Worm (Caenorhabditis elegans) whole organism, mixed stage, embryonic: Measurements from ENCODE around the gene ZK563.7.
A peak's percentile ranks its signal among the peaks of the same experiment; 100 is the strongest.

Source experiments
- M03D4.4 ChIP-seq: sonication (generic microtip); optimal IDR thresholded peaks from 2 replicates; lab custom pipeline; 2017; ENCODE audit warnings: mild to moderate bottlenecking, missing genetic modification characterization, missing compliant biosample characterization
- bed-3 ChIP-seq: fragments of 200-800 bp; sonication (Bioruptor generic); optimal IDR thresholded peaks from 3 replicates; lab custom pipeline; 2018; ENCODE audit warnings: mild to moderate bottlenecking, missing genetic modification characterization, moderate library complexity, missing compliant biosample characterization
- blmp-1 ChIP-seq: fragments of 150-350 bp; optimal IDR thresholded peaks from 2 replicates; lab custom pipeline; 2014; ENCODE audit warnings: missing biosample characterization, missing genetic modification characterization
- ceh-39 ChIP-seq: fragments of 150-350 bp; optimal IDR thresholded peaks from 2 replicates; lab custom pipeline; 2014; ENCODE audit warnings: missing biosample characterization, missing genetic modification characterization
- ceh-83 ChIP-seq: fragments of 200-800 bp; sonication (Bioruptor generic); optimal IDR thresholded peaks from 2 replicates; lab custom pipeline; 2018; ENCODE audit warnings: mild to moderate bottlenecking, missing genetic modification characterization, missing compliant biosample characterization
- ces-1 ChIP-seq: fragments of 150-350 bp; optimal IDR thresholded peaks from 2 replicates; lab custom pipeline; 2014; ENCODE audit warnings: missing biosample characterization, missing genetic modification reagents, missing genetic modification characterization
- cnd-1 ChIP-seq: fragments of 200-800 bp; sonication (Bioruptor generic); optimal IDR thresholded peaks from 2 replicates; lab custom pipeline; 2018; ENCODE audit warnings: mild to moderate bottlenecking, missing genetic modification characterization, missing compliant biosample characterization
- elt-1 ChIP-seq: sonication (generic microtip); optimal IDR thresholded peaks from 2 replicates; lab custom pipeline; 2017; ENCODE audit warnings: missing genetic modification characterization, mild to moderate bottlenecking, missing compliant biosample characterization, antibody characterized with exemption, moderate library complexity, borderline replicate concordance; ENCODE audit not compliant: insufficient read depth
- elt-3 ChIP-seq: fragments of 150-350 bp; optimal IDR thresholded peaks from 2 replicates; lab custom pipeline; 2014; ENCODE audit warnings: missing biosample characterization, missing genetic modification characterization
- flh-1 ChIP-seq: fragments of 200-800 bp; sonication (Bioruptor generic); optimal IDR thresholded peaks from 2 replicates; lab custom pipeline; 2018; ENCODE audit warnings: mild to moderate bottlenecking, missing genetic modification characterization, moderate library complexity, missing compliant biosample characterization
- ham-2 ChIP-seq: fragments of 200-800 bp; sonication (Bioruptor generic); optimal IDR thresholded peaks from 2 replicates; lab custom pipeline; 2018; ENCODE audit warnings: mild to moderate bottlenecking, missing genetic modification characterization, missing compliant biosample characterization
- hlh-1 ChIP-seq: fragments of 150-350 bp; optimal IDR thresholded peaks from 2 replicates; lab custom pipeline; 2014; ENCODE audit warnings: missing biosample characterization, missing genetic modification reagents, missing genetic modification characterization
- lin-13 ChIP-seq: fragments of 150-350 bp; optimal IDR thresholded peaks from 2 replicates; lab custom pipeline; 2014; ENCODE audit warnings: missing biosample characterization, missing genetic modification characterization
- lsy-2 ChIP-seq: fragments of 150-350 bp; optimal IDR thresholded peaks from 2 replicates; lab custom pipeline; 2014; ENCODE audit warnings: missing biosample characterization, missing genetic modification characterization
- mab-5 ChIP-seq: fragments of 150-350 bp; optimal IDR thresholded peaks from 2 replicates; lab custom pipeline; 2014; ENCODE audit warnings: missing biosample characterization, missing genetic modification characterization
- mls-2 ChIP-seq: sonication (generic microtip); optimal IDR thresholded peaks from 2 replicates; lab custom pipeline; 2016; ENCODE audit warnings: mild to moderate bottlenecking, missing genetic modification characterization, moderate library complexity, missing compliant biosample characterization
- nhr-12 ChIP-seq: fragments of 150-350 bp; optimal IDR thresholded peaks from 2 replicates; lab custom pipeline; 2014; ENCODE audit warnings: missing biosample characterization, missing genetic modification characterization
- nhr-2 ChIP-seq: fragments of 150-350 bp; optimal IDR thresholded peaks from 2 replicates; lab custom pipeline; 2014; ENCODE audit warnings: missing biosample characterization, missing genetic modification characterization
- nhr-28 ChIP-seq: fragments of 150-350 bp; optimal IDR thresholded peaks from 2 replicates; lab custom pipeline; 2014; ENCODE audit warnings: missing biosample characterization, missing genetic modification characterization
- nhr-76 ChIP-seq: sonication (generic microtip); optimal IDR thresholded peaks from 2 replicates; lab custom pipeline; 2017; ENCODE audit warnings: missing biosample characterization, missing genetic modification characterization
- pha-4 ChIP-seq: fragments of 150-350 bp; optimal IDR thresholded peaks from 2 replicates; lab custom pipeline; 2018; ENCODE audit warnings: missing biosample characterization, missing genetic modification reagents, missing genetic modification characterization
- sem-2 ChIP-seq: fragments of 200-800 bp; sonication (Bioruptor generic); optimal IDR thresholded peaks from 2 replicates; lab custom pipeline; 2018; ENCODE audit warnings: mild to moderate bottlenecking, missing genetic modification characterization, missing compliant biosample characterization
- snpc-4 ChIP-seq: fragments of 150-350 bp; optimal IDR thresholded peaks from 2 replicates; lab custom pipeline; 2014; ENCODE audit warnings: missing biosample characterization, missing genetic modification characterization
- sptf-1 ChIP-seq: sonication (generic microtip); optimal IDR thresholded peaks from 2 replicates; lab custom pipeline; 2017; ENCODE audit warnings: mild to moderate bottlenecking, missing genetic modification characterization, moderate library complexity, missing compliant biosample characterization
- unc-39 ChIP-seq: fragments of 150-350 bp; optimal IDR thresholded peaks from 2 replicates; lab custom pipeline; 2014; ENCODE audit warnings: missing biosample characterization, missing genetic modification characterization
- zip-8 ChIP-seq: fragments of 150-350 bp; optimal IDR thresholded peaks from 2 replicates; lab custom pipeline; 2014; ENCODE audit warnings: missing biosample characterization, missing genetic modification characterization
- ztf-11 ChIP-seq: fragments of 150-350 bp; optimal IDR thresholded peaks from 2 replicates; lab custom pipeline; 2014; ENCODE audit warnings: missing biosample characterization, missing genetic modification characterization

ZK563.7 gene

ce11 chrX:3411565-3412022 lies 31.3 kb downstream of the ZK563.7 start, which contains the start of gene unc-78:
Gene unc-78, minus strand, starts transcription at chrX:3411615.
- TF ChIP-seq lsy-2 (tag; lab: Kevin White, UChicago) (no peak), hlh-1 (tag; lab: Kevin White, UChicago) (peak; percentile 9), mab-5 (tag; lab: Kevin White, UChicago) (no peak), bed-3 (no peak), snpc-4 (tag; lab: Kevin White, UChicago) (no peak), ceh-39 (tag; lab: Kevin White, UChicago) (no peak)
- TF ChIP-seq, all 35 proteins: peak for 1

DNA sequence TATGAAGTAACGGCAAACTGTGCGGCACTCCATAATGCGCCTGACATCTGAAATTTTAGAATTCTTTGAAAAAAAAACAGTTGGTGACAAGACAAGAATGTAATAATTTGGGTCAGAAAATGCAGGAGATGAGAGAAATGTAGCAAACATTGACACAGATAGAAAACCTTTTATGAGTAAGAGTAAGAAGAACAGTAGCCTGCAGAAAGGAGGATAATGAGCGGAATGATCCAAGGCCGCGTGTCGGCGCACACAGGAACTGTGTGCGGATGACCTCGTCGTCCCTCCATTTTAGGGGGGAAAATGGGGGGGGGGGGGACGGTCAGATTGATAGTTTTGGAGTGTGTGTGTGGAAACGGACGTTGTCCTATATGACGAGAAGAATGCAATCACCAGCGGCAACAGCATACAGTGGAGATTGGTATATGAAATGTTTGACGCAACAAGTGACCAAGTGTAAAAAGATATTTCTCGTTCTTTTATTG lies 34.4 kb downstream of the ZK563.7 start, which contains the start of gene dhs-27:
dhs-27 (minus strand) TSS at position 51 of the 485 bp plus-strand sequence.
- no peak for TF ChIP-seq lsy-2 (tag; lab: Kevin White, UChicago)
- TF ChIP-seq pha-4 (tag; lab: Kevin White, UChicago), result no peak
- TF ChIP-seq mab-5 (tag; lab: Kevin White, UChicago), result no peak
- TF ChIP-seq elt-1 (tag; lab: Kevin White, UChicago), result peak; percentile 4
- no peak for TF ChIP-seq bed-3
- TF ChIP-seq ham-2, result peak; percentile 45

- TF ChIP-seq nhr-28 (tag; lab: Kevin White, UChicago), result no peak
- no peak for TF ChIP-seq sem-2 (GFP tag; lab: Kevin White, UChicago)
- TF ChIP-seq blmp-1 (tag; lab: Kevin White, UChicago), result no peak
- no peak for TF ChIP-seq lin-13 (tag; lab: Kevin White, UChicago)
- TF ChIP-seq hlh-1 (tag; lab: Kevin White, UChicago), result no peak
- TF ChIP-seq flh-1 (GFP tag; lab: Kevin White, UChicago), result no peak
- TF ChIP-seq ceh-83, result no peak
- no peak for TF ChIP-seq mls-2 (tag; lab: Kevin White, UChicago)
- TF ChIP-seq nhr-2 (tag; lab: Kevin White, UChicago), result no peak
- TF ChIP-seq elt-3, result no peak
- TF ChIP-seq elt-1 (tag; lab: Kevin White, UChicago), result no peak
- no peak for TF ChIP-seq unc-39
- TF ChIP-seq ztf-11 (tag; lab: Kevin White, UChicago), result no peak
- no peak for TF ChIP-seq cnd-1 (tag; lab: Kevin White, UChicago)
- no peak for TF ChIP-seq bed-3
Observed at ce11 chrX:3416063-3416462, 35.8 kb downstream of the ZK563.7 start.

ce11 chrX:3419084-3419483 lies 38.8 kb downstream of the ZK563.7 start, which contains the start of gene C04F6.7:
Gene C04F6.7, minus strand, starts transcription at chrX:3419184.
- TF ChIP-seq sptf-1, result no peak
- TF ChIP-seq ceh-83, result no peak

- TF ChIP-seq nhr-12 (tag; lab: Kevin White, UChicago) (no peak), elt-1 (tag; lab: Kevin White, UChicago) (no peak), nhr-2 (tag; lab: Kevin White, UChicago) (no peak), ceh-83 (no peak), blmp-1 (tag; lab: Kevin White, UChicago) (no peak), elt-3 (no peak), bed-3 (no peak)
- TF ChIP-seq, all 35 proteins: peak for 0
Observed at ce11 chrX:3424516-3424915, 44.2 kb downstream of the ZK563.7 start, which contains the start of gene ZK813.6. Gene ZK813.6, plus strand, starts transcription at chrX:3424816.

DNA sequence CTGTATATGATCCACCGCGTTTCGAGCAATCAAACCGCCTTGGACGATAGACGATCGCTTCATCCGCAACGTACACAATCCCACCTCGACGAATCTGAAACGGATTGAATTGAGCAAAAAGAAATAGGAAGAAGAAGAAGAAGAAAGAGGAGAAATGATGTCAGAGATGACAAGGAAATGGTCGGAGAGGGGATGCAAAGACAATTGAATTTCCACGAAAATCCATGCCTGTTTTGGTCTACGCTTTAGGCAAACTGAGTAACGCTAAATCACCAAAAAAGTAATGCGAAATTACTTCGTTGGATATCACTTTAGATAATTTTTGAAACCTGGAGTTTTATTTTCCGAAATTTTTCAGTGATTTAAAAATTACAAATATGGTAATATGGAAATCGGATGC lies 48.9 kb downstream of the ZK563.7 start:
- TF ChIP-seq ces-1 (GFP tag; lab: Kevin White, UChicago) (peak; percentile 53), lsy-2 (tag; lab: Kevin White, UChicago) (no peak), zip-8 (no peak), unc-39 (no peak), mls-2 (tag; lab: Kevin White, UChicago) (no peak), ham-2 (no peak)

ce11 chrX:3430020-3430419 lies 49.8 kb downstream of the ZK563.7 start, which contains the start of gene ZK813.4:
Gene ZK813.4, minus strand, starts transcription at chrX:3430120.
- TF ChIP-seq snpc-4 (tag; lab: Kevin White, UChicago) (no peak), ztf-11 (tag; lab: Kevin White, UChicago) (no peak), M03D4.4 (tag; lab: Kevin White, UChicago) (no peak), nhr-12 (tag; lab: Kevin White, UChicago) (no peak), pha-4 (tag; lab: Kevin White, UChicago) (no peak), mab-5 (tag; lab: Kevin White, UChicago) (no peak), ham-2 (no peak), blmp-1 (tag; lab: Kevin White, UChicago) (no peak), sem-2 (GFP tag; lab: Kevin White, UChicago) (no peak), nhr-76 (tag; lab: Kevin White, UChicago) (no peak), lsy-2 (tag; lab: Kevin White, UChicago) (no peak)
- TF ChIP-seq, all 35 proteins: peak for 0
